Fruit fly (Drosophila melanogaster) whole organism, embryonic: ENCODE results near the gene CG8460.

Experiments used
- CG10979 ChIP-seq: fragments of 200-800 bp; sonication (Bioruptor generic); optimal IDR thresholded peaks from 2 replicates; lab custom pipeline; 2018; ENCODE audit warnings: missing biosample characterization, mild to moderate bottlenecking, missing genetic modification characterization, moderate library complexity
- CG11504 ChIP-seq: fragments of 200-800 bp; sonication (Bioruptor generic); optimal IDR thresholded peaks from 3 replicates; lab custom pipeline; 2019; ENCODE audit warnings: missing biosample characterization, mild to moderate bottlenecking, missing genetic modification characterization, moderate library complexity
- CG15011 ChIP-seq: fragments of 200-800 bp; sonication (Bioruptor generic); optimal IDR thresholded peaks from 3 replicates; lab custom pipeline; 2018; ENCODE audit warnings: missing biosample characterization, mild to moderate bottlenecking, missing genetic modification characterization
- CG17328 ChIP-seq: fragments of 200-800 bp; sonication (Bioruptor generic); IDR thresholded peaks from 2 replicates; pipeline ENCODE4 v1.3.6; 2022; ENCODE audit warnings: missing biosample characterization, missing genetic modification characterization
- CG17359 ChIP-seq: fragments of 200-800 bp; sonication (Bioruptor generic); optimal IDR thresholded peaks from 3 replicates; lab custom pipeline; 2018; ENCODE audit warnings: missing biosample characterization, mild to moderate bottlenecking, missing genetic modification characterization, moderate library complexity
- CG17568 ChIP-seq: fragments of 200-800 bp; sonication (Bioruptor generic); optimal IDR thresholded peaks from 2 replicates; lab custom pipeline; 2018; ENCODE audit warnings: missing biosample characterization, mild to moderate bottlenecking, missing genetic modification characterization, moderate library complexity
- CG1792 ChIP-seq: fragments of 200-800 bp; sonication (Bioruptor generic); optimal IDR thresholded peaks from 2 replicates; lab custom pipeline; 2016; ENCODE audit warnings: missing biosample characterization, missing genetic modification characterization
- CG18011 ChIP-seq: fragments of 200-800 bp; sonication (Bioruptor generic); optimal IDR thresholded peaks from 2 replicates; lab custom pipeline; 2017; ENCODE audit warnings: missing biosample characterization, missing genetic modification characterization, mild to moderate bottlenecking, moderate library complexity, missing genotype
- CG2875 ChIP-seq: fragments of 200-800 bp; sonication (Bioruptor generic); optimal IDR thresholded peaks from 2 replicates; lab custom pipeline; 2017; ENCODE audit warnings: missing biosample characterization, mild to moderate bottlenecking, missing genetic modification characterization, missing genetic modification reagents
- CG30431 ChIP-seq: fragments of 200-800 bp; sonication (Bioruptor generic); optimal IDR thresholded peaks from 2 replicates; lab custom pipeline; 2017; ENCODE audit warnings: missing biosample characterization, missing genetic modification characterization
- CG31224 ChIP-seq: fragments of 200-800 bp; sonication (Bioruptor generic); IDR thresholded peaks from 2 replicates; pipeline ENCODE4 v1.3.6; 2022; ENCODE audit warnings: missing biosample characterization, missing genetic modification characterization
- CG31365 ChIP-seq: fragments of 200-800 bp; sonication (Bioruptor generic); optimal IDR thresholded peaks from 2 replicates; lab custom pipeline; 2018; ENCODE audit warnings: missing biosample characterization, mild to moderate bottlenecking, missing genetic modification characterization
- CG33213 ChIP-seq: fragments of 200-800 bp; sonication (Bioruptor generic); optimal IDR thresholded peaks from 3 replicates; lab custom pipeline; 2016; ENCODE audit warnings: missing biosample characterization, missing genetic modification characterization
- CG34376 ChIP-seq: fragments of 200-800 bp; sonication (Bioruptor generic); optimal IDR thresholded peaks from 2 replicates; lab custom pipeline; 2018; ENCODE audit warnings: missing biosample characterization, mild to moderate bottlenecking, missing genetic modification characterization
- CG34422 ChIP-seq: fragments of 200-800 bp; sonication (Bioruptor generic); IDR thresholded peaks from 3 replicates; pipeline ENCODE4 v1.3.6; 2022; ENCODE audit warnings: missing biosample characterization, missing genetic modification characterization
- CG6791 ChIP-seq: fragments of 200-800 bp; sonication (Bioruptor generic); IDR thresholded peaks from 3 replicates; pipeline ENCODE4 v1.3.6; 2022; ENCODE audit warnings: missing biosample characterization, missing genetic modification characterization; ENCODE audit not compliant: partially characterized antibody
- CG7839 ChIP-seq: fragments of 200-800 bp; sonication (Bioruptor generic); optimal IDR thresholded peaks from 3 replicates; lab custom pipeline; 2018; ENCODE audit warnings: missing biosample characterization, mild to moderate bottlenecking, missing genetic modification characterization, moderate library complexity
- CG7963 ChIP-seq: fragments of 200-800 bp; sonication (Bioruptor generic); IDR thresholded peaks from 3 replicates; pipeline ENCODE4 v1.3.6; 2022; ENCODE audit warnings: missing biosample characterization, missing genetic modification characterization; ENCODE audit not compliant: partially characterized antibody
- CG8924 ChIP-seq: fragments of 200-800 bp; optimal IDR thresholded peaks from 3 replicates; lab custom pipeline; 2019; ENCODE audit warnings: missing biosample characterization, mild to moderate bottlenecking, missing genetic modification characterization, moderate library complexity
- CG8944 ChIP-seq: fragments of 200-800 bp; sonication (Bioruptor generic); optimal IDR thresholded peaks from 3 replicates; lab custom pipeline; 2016; ENCODE audit warnings: missing biosample characterization, missing genetic modification characterization
- CG9727 ChIP-seq: fragments of 200-800 bp; sonication (Bioruptor generic); optimal IDR thresholded peaks from 3 replicates; lab custom pipeline; 2017; ENCODE audit warnings: missing biosample characterization, mild to moderate bottlenecking, missing genetic modification characterization
- ERR ChIP-seq: fragments of 200-800 bp; sonication (Bioruptor generic); optimal IDR thresholded peaks from 2 replicates; lab custom pipeline; 2016; ENCODE audit warnings: missing biosample characterization, missing genetic modification characterization
- Ets97D ChIP-seq: fragments of 200-800 bp; sonication (Bioruptor generic); optimal IDR thresholded peaks from 3 replicates; lab custom pipeline; 2016; ENCODE audit warnings: missing biosample characterization, missing genetic modification characterization
- Fer2 ChIP-seq: fragments of 200-800 bp; sonication (Bioruptor generic); optimal IDR thresholded peaks from 2 replicates; lab custom pipeline; 2018; ENCODE audit warnings: missing biosample characterization, mild to moderate bottlenecking, missing genetic modification characterization, moderate library complexity
- HLH3B ChIP-seq: fragments of 200-800 bp; sonication (Bioruptor generic); IDR thresholded peaks from 2 replicates; pipeline ENCODE4 v1.3.6; 2022; ENCODE audit warnings: missing biosample characterization, missing genetic modification characterization
- HmgZ ChIP-seq: fragments of 200-800 bp; sonication (Bioruptor generic); optimal IDR thresholded peaks from 2 replicates; lab custom pipeline; 2018; ENCODE audit warnings: missing biosample characterization, mild to moderate bottlenecking, missing genetic modification characterization
- Hr78 ChIP-seq, 2 experiments: fragments of 200-800 bp in 1 of 2; fragments of >200 bp in 1 of 2; sonication (Bioruptor generic) in 1 of 2; optimal IDR thresholded peaks; 2 replicates each; lab custom pipeline; 2017 to 2019; ENCODE audit warnings: missing biosample characterization in 2 of 2, missing genetic modification characterization in 2 of 2, mild to moderate bottlenecking in 1 of 2, moderate library complexity in 1 of 2
- Lhr ChIP-seq: fragments of 200-800 bp; sonication (Bioruptor generic); optimal IDR thresholded peaks from 3 replicates; lab custom pipeline; 2017; ENCODE audit warnings: mild to moderate bottlenecking, missing biosample characterization, missing genetic modification reagents, missing genetic modification characterization
- MESR4 ChIP-seq: fragments of 200-800 bp; sonication (Bioruptor generic); optimal IDR thresholded peaks from 2 replicates; lab custom pipeline; 2018; ENCODE audit warnings: missing biosample characterization, mild to moderate bottlenecking, missing genetic modification characterization, moderate library complexity
- Opbp ChIP-seq: fragments of 200-800 bp; sonication (Bioruptor generic); IDR thresholded peaks from 3 replicates; pipeline ENCODE4 v1.3.6; 2022; ENCODE audit warnings: missing biosample characterization, missing genetic modification characterization; ENCODE audit not compliant: partially characterized antibody
- Poxn ChIP-seq: fragments of 200-800 bp; sonication (Bioruptor generic); IDR thresholded peaks from 2 replicates; pipeline ENCODE4 v1.3.6; 2022; ENCODE audit warnings: missing biosample characterization, missing genetic modification characterization
- Rx ChIP-seq: fragments of 200-800 bp; sonication (Bioruptor generic); IDR thresholded peaks from 2 replicates; pipeline ENCODE4 v1.3.6; 2022; ENCODE audit warnings: missing biosample characterization, missing genetic modification characterization
- Sox102F ChIP-seq: fragments of 200-800 bp; sonication (Bioruptor generic); optimal IDR thresholded peaks from 2 replicates; lab custom pipeline; 2018; ENCODE audit warnings: missing biosample characterization, mild to moderate bottlenecking, missing genetic modification characterization, moderate library complexity
- ato ChIP-seq: fragments of 200-800 bp; sonication (Bioruptor generic); IDR thresholded peaks from 2 replicates; pipeline ENCODE4 v1.3.6; 2022; ENCODE audit warnings: missing biosample characterization, missing genetic modification characterization; ENCODE audit not compliant: partially characterized antibody
- cas ChIP-seq: fragments of 200-800 bp; sonication (Bioruptor generic); IDR thresholded peaks from 2 replicates; pipeline ENCODE4 v1.3.6; 2022; ENCODE audit warnings: missing biosample characterization, missing genetic modification characterization
- chinmo ChIP-seq: fragments of 200-800 bp; sonication (Bioruptor generic); IDR thresholded peaks from 4 replicates; pipeline ENCODE4 v1.3.6; 2022; ENCODE audit warnings: missing biosample characterization, missing genetic modification characterization; ENCODE audit not compliant: partially characterized antibody
- ci ChIP-seq: fragments of 200-800 bp; sonication (Bioruptor generic); IDR thresholded peaks from 3 replicates; pipeline ENCODE4 v1.3.6; 2022; ENCODE audit warnings: missing biosample characterization, missing genetic modification characterization
- eve ChIP-seq, 2 experiments: fragments of >200 bp; optimal IDR thresholded peaks; 2 replicates each; lab custom pipeline; 2017; ENCODE audit warnings: missing biosample characterization in 2 of 2, missing genetic modification characterization in 2 of 2
- ham ChIP-seq: fragments of 200-800 bp; sonication (Bioruptor generic); IDR thresholded peaks from 2 replicates; pipeline ENCODE4 v1.3.6; 2022; ENCODE audit warnings: missing biosample characterization, missing genetic modification characterization
- hth ChIP-seq: fragments of >200 bp; optimal IDR thresholded peaks from 2 replicates; lab custom pipeline; 2017; ENCODE audit warnings: inconsistent platforms
- jigr1 ChIP-seq: fragments of 200-800 bp; sonication (Bioruptor generic); IDR thresholded peaks from 3 replicates; pipeline ENCODE4 v1.3.6; 2022; ENCODE audit warnings: missing biosample characterization, missing genetic modification characterization
- lab ChIP-seq: fragments of 200-800 bp; sonication (Bioruptor generic); optimal IDR thresholded peaks from 3 replicates; lab custom pipeline; 2017; ENCODE audit warnings: missing biosample characterization, missing genetic modification characterization, mild to moderate bottlenecking, moderate library complexity, missing genetic modification reagents
- nom ChIP-seq: fragments of 200-800 bp; sonication (Bioruptor generic); optimal IDR thresholded peaks from 2 replicates; lab custom pipeline; 2017; ENCODE audit warnings: missing biosample characterization, missing genetic modification characterization, mild to moderate bottlenecking, moderate library complexity, missing genetic modification reagents
- pfk ChIP-seq: fragments of 200-800 bp; sonication (Bioruptor generic); optimal IDR thresholded peaks from 2 replicates; lab custom pipeline; 2018; ENCODE audit warnings: missing biosample characterization, mild to moderate bottlenecking, missing genetic modification characterization, moderate library complexity
- pho ChIP-seq: fragments of 200-800 bp; sonication (Bioruptor generic); optimal IDR thresholded peaks from 2 replicates; lab custom pipeline; 2016; ENCODE audit warnings: missing biosample characterization, missing genetic modification characterization
- pnt ChIP-seq: fragments of 200-800 bp; sonication (Bioruptor generic); optimal IDR thresholded peaks from 3 replicates; lab custom pipeline; 2016; ENCODE audit warnings: missing biosample characterization, missing genetic modification characterization
- sd ChIP-seq: fragments of 200-800 bp; sonication (Bioruptor generic); optimal IDR thresholded peaks from 3 replicates; lab custom pipeline; 2018; ENCODE audit warnings: missing biosample characterization, mild to moderate bottlenecking, missing genetic modification characterization, moderate library complexity
- shn ChIP-seq: fragments of 200-800 bp; sonication (Bioruptor generic); optimal IDR thresholded peaks from 3 replicates; lab custom pipeline; 2016; ENCODE audit warnings: missing biosample characterization, missing genetic modification characterization
- tna ChIP-seq: fragments of 200-800 bp; sonication (Bioruptor generic); IDR thresholded peaks from 2 replicates; pipeline ENCODE4 v1.3.6; 2022; ENCODE audit warnings: missing biosample characterization, missing genetic modification characterization; ENCODE audit not compliant: partially characterized antibody
- trem ChIP-seq: fragments of 200-800 bp; optimal IDR thresholded peaks from 3 replicates; lab custom pipeline; 2019; ENCODE audit warnings: missing biosample characterization, mild to moderate bottlenecking, missing genetic modification characterization, moderate library complexity

The CG8460 gene

DNA sequence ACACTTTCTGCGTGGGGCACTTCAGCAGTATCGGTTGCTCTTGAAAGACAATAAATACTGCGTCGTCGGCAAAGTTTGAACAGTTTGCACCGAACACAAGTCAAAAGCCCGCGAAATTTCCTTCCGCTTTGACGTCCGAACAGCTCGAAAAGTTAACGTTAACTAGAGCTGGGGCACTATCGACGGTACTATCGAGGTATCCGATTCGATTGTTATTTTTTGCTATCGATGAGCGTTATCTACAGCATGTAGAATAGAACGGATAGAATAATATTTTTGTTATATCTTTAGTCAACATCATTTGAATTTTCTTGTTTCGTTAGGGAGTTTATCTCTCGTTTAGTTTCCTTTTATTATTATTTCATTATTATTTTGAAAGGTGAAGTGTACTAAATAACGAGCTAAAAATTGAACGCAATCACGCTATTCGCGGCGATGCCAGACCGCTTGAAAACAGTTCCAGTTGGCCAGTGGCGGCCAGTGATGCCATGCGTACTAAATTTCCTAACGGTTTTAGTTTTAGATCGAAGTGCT lies 42.8 kb downstream of the CG8460 start, which contains the start of gene Pvr (continued):
- TF ChIP-seq Lhr (GFP tag; lab: Kevin White, UChicago) (peak; percentile 74), CG7839 (tag; lab: Kevin White, UChicago) (no peak), CG7963 (peak; percentile 94), ato (GFP tag; lab: Robert Waterston, UW) (peak; percentile 91), Hr78 (GFP tag; optimal IDR thresholded peaks at IDR 0.05; lab: Kevin White, UChicago) (no peak), MESR4 (GFP tag; lab: Kevin White, UChicago) (no peak), CG34376 (peak; percentile 2), CG6791 (GFP tag; lab: Robert Waterston, UW) (peak; percentile 95), CG33213 (GFP tag; lab: Kevin White, UChicago) (peak; percentile 40), CG17328 (GFP tag; lab: Robert Waterston, UW) (no peak), CG1792 (GFP tag; lab: Kevin White, UChicago) (no peak), ERR (GFP tag; lab: Kevin White, UChicago) (no peak), shn (GFP tag; lab: Kevin White, UChicago) (no peak), Sox102F (GFP tag; lab: Kevin White, UChicago) (no peak), CG2875 (GFP tag; lab: Kevin White, UChicago) (no peak), CG31365 (tag; lab: Kevin White, UChicago) (no peak), pho (no peak), trem (tag; lab: Kevin White, UChicago) (peak; percentile 67), CG9727 (GFP tag; lab: Kevin White, UChicago) (no peak), HmgZ (tag; lab: Kevin White, UChicago) (no peak), lab (GFP tag; lab: Kevin White, UChicago) (no peak), CG17568 (GFP tag; lab: Kevin White, UChicago) (no peak), Opbp (GFP tag; lab: Robert Waterston, UW) (peak; percentile 92), jigr1 (no peak), hth (lab: Kevin White, UChicago) (no peak), Ets97D (GFP tag; lab: Kevin White, UChicago) (peak; percentile 71), HLH3B (GFP tag; lab: Robert Waterston, UW) (no peak), ci (GFP tag; lab: Robert Waterston, UW) (peak; percentile 17; the same call in 1 of the 3 replicates), Poxn (no peak), cas (GFP tag; lab: Robert Waterston, UW) (no peak), CG30431 (GFP tag; lab: Kevin White, UChicago) (no peak), CG17359 (tag; lab: Kevin White, UChicago) (no peak), CG8924 (tag; lab: Kevin White, UChicago) (peak; percentile 3), tna (peak; percentile 89), eve (GFP tag; optimal IDR thresholded peaks at IDR 0.05; lab: Kevin White, UChicago) (no peak), sd (no peak), CG15011 (GFP tag; lab: Kevin White, UChicago) (no peak), pfk (GFP tag; lab: Kevin White, UChicago) (no peak), CG8944 (GFP tag; lab: Kevin White, UChicago) (no peak), chinmo (GFP tag; lab: Robert Waterston, UW) (peak; percentile 94), CG34422 (peak; percentile 11; the same call in 1 of the 3 replicates), Rx (GFP tag; lab: Robert Waterston, UW) (no peak), pnt (GFP tag; lab: Kevin White, UChicago) (no peak), CG10979 (tag; lab: Kevin White, UChicago) (no peak), CG11504 (tag; lab: Kevin White, UChicago) (no peak), CG31224 (GFP tag; lab: Robert Waterston, UW) (no peak), ham (GFP tag; lab: Robert Waterston, UW) (no peak), Fer2 (tag; lab: Kevin White, UChicago) (no peak), CG18011 (GFP tag; lab: Kevin White, UChicago) (no peak), nom (GFP tag; lab: Kevin White, UChicago) (no peak)
